Worm (Caenorhabditis elegans) whole organism, early embryonic: Measurements from ENCODE around the gene oac-37.

Experiments
- F13C5.2 ChIP-seq: sonication (generic microtip); optimal IDR thresholded peaks from 2 replicates; lab custom pipeline; 2017; ENCODE audit warnings: mild to moderate bottlenecking, missing genetic modification characterization, inconsistent platforms, missing compliant biosample characterization
- aly-1 ChIP-seq: sonication (generic microtip); optimal IDR thresholded peaks from 2 replicates; lab custom pipeline; 2016; ENCODE audit warnings: missing genetic modification characterization, missing compliant biosample characterization
- ama-1 ChIP-seq: fragments of 150-350 bp; optimal IDR thresholded peaks from 2 replicates; lab custom pipeline; 2014
- tra-4 ChIP-seq: sonication (generic microtip); optimal IDR thresholded peaks from 2 replicates; lab custom pipeline; 2017; ENCODE audit warnings: missing genetic modification characterization, missing compliant biosample characterization

ce11 chrIV:14098540-14099098, 47.1 kb upstream of the oac-37 start:
- no peak for TF ChIP-seq tra-4 (tag; lab: Kevin White, UChicago)
- TF ChIP-seq ama-1 (lab: Kevin White, UChicago) = no peak
- no peak for TF ChIP-seq F13C5.2 (tag; lab: Kevin White, UChicago)
- no peak for TF ChIP-seq aly-1
